Fruit fly (Drosophila melanogaster): ENCODE measurements around the gene mfrn.

mfrn gene

dm6 chr3R:27946555-27947204, 1.1 kb downstream of the mfrn start (continued):
- TF ChIP-seq Fer1 (GFP tag; optimal IDR thresholded peaks at IDR 0.05) (peak; percentile 31), Hr39 (optimal IDR thresholded peaks at IDR 0.05) (no peak), kni (GFP tag; optimal IDR thresholded peaks at IDR 0.05) (peak; percentile 81), chinmo (GFP tag; IDR thresholded peaks at IDR 0.05; ENCODE audit: partially characterized antibody) (0 out of 4 replicates have a peak, but pooled peaks have one; percentile 7), CG6254 (GFP tag; optimal IDR thresholded peaks at IDR 0.05) (no peak), sens-2 (GFP tag; IDR thresholded peaks at IDR 0.05) (0 out of 2 replicates have a peak, but pooled peaks have one; percentile 7), lov (optimal IDR thresholded peaks at IDR 0.05) (no peak), lov (GFP tag; IDR thresholded peaks at IDR 0.05) (0 out of 3 replicates have a peak, but pooled peaks have one; percentile 17), sim (GFP tag; IDR thresholded peaks at IDR 0.05) (no peak), oc (tag; optimal IDR thresholded peaks at IDR 0.05) (no peak), bowl (GFP tag; IDR thresholded peaks at IDR 0.05) (no peak), wek (GFP tag; optimal IDR thresholded peaks at IDR 0.05) (peak; percentile 57), sqz (GFP tag; optimal IDR thresholded peaks at IDR 0.05) (no peak), zfh1 (GFP tag; IDR thresholded peaks at IDR 0.05) (no peak), YL-1 (GFP tag; optimal IDR thresholded peaks at IDR 0.05) (peak; percentile 24), toy (GFP tag; IDR thresholded peaks at IDR 0.05) (no peak), Opbp (GFP tag; IDR thresholded peaks at IDR 0.05; ENCODE audit: partially characterized antibody) (no peak), CG10565 (GFP tag; optimal IDR thresholded peaks at IDR 0.05) (no peak), HHEX (GFP tag; optimal IDR thresholded peaks at IDR 0.05) (peak; percentile 38), sens (GFP tag) (peak; percentile 47), CG6813 (GFP tag; optimal IDR thresholded peaks at IDR 0.05) (peak; percentile 43), Tbp (GFP tag; optimal IDR thresholded peaks at IDR 0.05) (no peak), Ets65A (GFP tag) (no peak)

DNA sequence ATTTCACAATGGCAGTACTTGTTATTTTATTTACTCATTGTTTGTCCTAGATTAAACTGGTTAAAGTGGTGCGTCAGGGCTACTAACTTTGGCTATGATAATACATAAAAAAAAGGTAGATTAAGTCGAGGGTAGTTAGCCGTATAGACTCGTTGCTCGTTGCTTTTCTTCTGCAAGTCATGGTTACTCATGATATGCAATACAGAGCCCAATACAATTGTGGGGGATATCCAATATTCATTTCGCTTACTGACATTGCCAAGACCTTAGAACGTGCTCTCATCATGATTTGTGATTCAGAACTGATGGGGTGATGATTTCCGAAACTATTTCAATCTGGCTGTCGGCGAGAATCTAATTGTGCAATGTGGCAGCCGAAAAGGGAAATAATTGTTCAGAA, 2.4 kb downstream of the mfrn start:
- TF ChIP-seq repo (GFP tag; optimal IDR thresholded peaks at IDR 0.05) (no peak), sens (GFP tag) (peak; percentile 23)

dm6 chr3R:27937752-27938694, 9.8 kb downstream of the mfrn start, which contains the start of the genes NSD and BOD1:
Gene NSD, minus strand, starts transcription at chr3R:27937853.
Gene BOD1, plus strand, starts transcription at chr3R:27938245.
- TF ChIP-seq CG13775 (GFP tag; optimal IDR thresholded peaks at IDR 0.05) (peak; percentile 71), pum (GFP tag; optimal IDR thresholded peaks at IDR 0.05) (no peak), Hmr (GFP tag; optimal IDR thresholded peaks at IDR 0.05) (peak; percentile 56), CG13624 (GFP tag; optimal IDR thresholded peaks at IDR 0.05) (peak; percentile 28), knrl (GFP tag; IDR thresholded peaks at IDR 0.05; ENCODE audit: partially characterized antibody) (peak; percentile 93), rib (GFP tag; IDR thresholded peaks at IDR 0.05) (no peak), zen (tag; optimal IDR thresholded peaks at IDR 0.05) (peak; percentile 24), Lpt (GFP tag; optimal IDR thresholded peaks at IDR 0.05) (no peak), CG9876 (GFP tag; optimal IDR thresholded peaks at IDR 0.05) (peak; percentile 2), pan (optimal IDR thresholded peaks at IDR 0.05) (no peak), pan (GFP tag; optimal IDR thresholded peaks at IDR 0.05 in 1 of 2, IDR thresholded peaks at IDR 0.05 in 1 of 2) (peak in 1 of 2 experiments; percentile 66), pzg (GFP tag; optimal IDR thresholded peaks at IDR 0.05) (peak; percentile 77), CG43689 (GFP tag; IDR thresholded peaks at IDR 0.05) (no peak), CG32532 (GFP tag; IDR thresholded peaks at IDR 0.05) (peak; percentile 84), CG34376 (GFP tag; optimal IDR thresholded peaks at IDR 0.05) (no peak), CG16815 (GFP tag; optimal IDR thresholded peaks at IDR 0.05) (peak; percentile 41), phol (tag; optimal IDR thresholded peaks at IDR 0.05) (peak; percentile 63), CG15514 (GFP tag; optimal IDR thresholded peaks at IDR 0.05) (peak; percentile 64), Stat92E (GFP tag; optimal IDR thresholded peaks at IDR 0.05) (no peak), p53 (GFP tag; optimal IDR thresholded peaks at IDR 0.05) (no peak), CG1603 (tag; optimal IDR thresholded peaks at IDR 0.05) (peak; percentile 55), ap (GFP tag; IDR thresholded peaks at IDR 0.05) (no peak), NFAT (GFP tag; IDR thresholded peaks at IDR 0.05) (peak; percentile 85)

All from whole organism, embryonic.